Worm (Caenorhabditis elegans): ENCODE measurements around the gene tofu-6.

Gene tofu-6

DNA sequence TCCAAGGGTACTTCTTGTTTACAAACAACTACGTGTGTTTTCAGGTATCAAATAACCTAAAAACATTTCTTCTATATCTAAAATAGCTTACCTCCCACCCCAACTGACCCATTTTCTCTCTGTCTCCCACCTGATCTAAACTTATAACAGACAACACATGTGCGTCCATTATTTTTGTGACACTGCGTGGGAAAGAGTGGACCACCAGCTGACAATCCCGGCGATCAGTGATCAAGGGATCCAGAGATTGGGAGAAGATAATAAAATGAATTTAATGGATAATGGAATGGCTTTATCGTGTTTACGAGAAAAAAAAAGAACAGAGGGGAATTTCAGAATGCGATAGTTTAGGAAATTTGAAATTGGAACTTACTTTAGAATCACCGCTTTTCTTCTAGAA lies 28.2 kb downstream of the tofu-6 start:
- TF ChIP-seq Y95B8A.8 (GFP tag; IDR thresholded peaks at IDR 0.05) (no peak), nhr-80 (tag; optimal IDR thresholded peaks at IDR 0.05) (no peak), rpc-1 (optimal IDR thresholded peaks at IDR 0.05) (no peak), rpc-1 (tag; optimal IDR thresholded peaks at IDR 0.05) (no peak), attf-3 (GFP tag; conservative IDR thresholded peaks at IDR 0.05) (no peak), F55B11.4 (tag; optimal IDR thresholded peaks at IDR 0.05; ENCODE audit: borderline replicate concordance, insufficient read depth) (no peak), F37B4.10 (GFP tag; IDR thresholded peaks at IDR 0.05) (no peak), akir-1 (GFP tag; optimal IDR thresholded peaks at IDR 0.05) (no peak), chd-7 (tag; optimal IDR thresholded peaks at IDR 0.05) (no peak), bed-2 (GFP tag; IDR thresholded peaks at IDR 0.05) (no peak), madf-6 (GFP tag; IDR thresholded peaks at IDR 0.05) (no peak), repo-1 (tag; optimal IDR thresholded peaks at IDR 0.05) (no peak), egrh-3 (GFP tag; IDR thresholded peaks at IDR 0.05) (no peak), egl-44 (GFP tag; IDR thresholded peaks at IDR 0.05) (no peak)

DNA sequence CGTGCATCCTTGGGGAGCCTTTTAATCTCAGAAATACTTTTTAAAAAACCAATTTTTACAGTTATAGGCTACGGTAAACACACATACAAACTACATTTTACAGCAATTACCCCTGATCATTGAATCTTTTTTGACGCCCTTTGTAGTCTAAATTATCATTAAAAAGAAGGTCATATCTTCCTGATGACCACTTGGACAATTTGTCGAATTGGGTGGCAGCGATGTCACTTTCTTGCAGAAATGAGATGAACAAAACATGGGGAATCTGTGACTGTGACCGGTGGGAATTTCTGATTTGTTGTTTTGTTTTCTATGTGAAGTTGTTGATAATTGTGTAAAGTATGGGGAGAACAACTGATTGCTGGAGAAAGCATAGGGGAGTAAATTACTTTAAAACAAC lies 28.6 kb downstream of the tofu-6 start:
- TF ChIP-seq nhr-80 (tag; optimal IDR thresholded peaks at IDR 0.05) (no peak), B0035.1 (tag; optimal IDR thresholded peaks at IDR 0.05) (no peak), madf-3 (GFP tag; IDR thresholded peaks at IDR 0.05) (no peak), efl-1 (GFP tag; optimal IDR thresholded peaks at IDR 0.05) (no peak), fkh-3 (tag; optimal IDR thresholded peaks at IDR 0.05) (no peak), mel-28 (tag; optimal IDR thresholded peaks at IDR 0.05; ENCODE audit: borderline replicate concordance) (no peak), B0336.3 (GFP tag; IDR thresholded peaks at IDR 0.05) (no peak), snpc-3.4 (tag; optimal IDR thresholded peaks at IDR 0.05) (no peak), rcor-1 (GFP tag; IDR thresholded peaks at IDR 0.05) (no peak), F33H1.4 (GFP tag; IDR thresholded peaks at IDR 0.05) (no peak)

DNA sequence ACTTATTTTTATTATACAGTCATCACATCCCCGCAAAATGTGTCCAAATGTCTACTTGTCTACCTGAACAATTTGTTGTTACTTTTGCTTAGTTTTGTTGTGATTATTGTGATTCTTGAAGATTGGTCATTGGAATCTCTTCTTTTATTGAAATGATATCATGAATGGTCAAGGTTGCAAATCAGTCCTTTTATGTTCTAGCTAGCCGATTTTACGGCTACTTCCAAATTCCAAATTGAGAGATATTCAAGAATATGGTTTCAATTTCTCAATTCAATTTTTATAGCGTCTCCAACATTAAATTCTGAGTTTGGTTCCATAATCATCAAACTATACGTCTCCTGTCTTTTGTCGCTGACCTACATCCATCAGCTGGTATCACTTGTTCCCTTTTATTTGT lies 30.2 kb downstream of the tofu-6 start:
- no peak for TF ChIP-seq F39B2.1 (GFP tag; IDR thresholded peaks at IDR 0.05)

DNA sequence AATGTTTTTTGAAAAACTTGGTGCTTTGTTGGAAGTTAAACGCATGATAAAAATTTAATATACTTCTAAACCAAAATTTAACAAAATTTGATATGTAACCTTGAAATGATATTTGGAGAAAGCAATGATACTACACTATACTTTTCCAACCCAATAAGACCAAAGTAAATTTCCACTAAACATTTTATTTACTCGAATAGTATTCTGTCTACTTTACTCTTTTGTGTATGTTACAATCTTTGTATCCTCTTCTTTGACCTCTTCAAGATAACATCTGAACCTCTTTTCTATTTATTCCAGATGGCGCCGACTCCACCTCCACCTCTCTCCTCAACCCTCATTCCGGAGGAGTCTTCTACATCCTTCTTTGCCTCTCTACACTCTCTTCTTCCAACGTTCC lies 32.5 kb downstream of the tofu-6 start, which contains the start of gene dhs-5:
Gene dhs-5, plus strand, starts transcription at position 301 of the 400 bp plus-strand sequence.
- TF ChIP-seq lin-26 (GFP tag; IDR thresholded peaks at IDR 0.05) (no peak), hsf-1 (GFP tag; IDR thresholded peaks at IDR 0.05) (no peak), unc-130 (GFP tag; optimal IDR thresholded peaks at IDR 0.05) (no peak), C17E4.6 (GFP tag; IDR thresholded peaks at IDR 0.05) (no peak), snpc-1.1 (tag; optimal IDR thresholded peaks at IDR 0.05; ENCODE audit: insufficient read depth) (no peak), F49E8.2 (tag; optimal IDR thresholded peaks at IDR 0.05; ENCODE audit: insufficient read depth) (no peak), egrh-3 (GFP tag; IDR thresholded peaks at IDR 0.05) (no peak), lin-40 (tag; optimal IDR thresholded peaks at IDR 0.05) (no peak), unc-62 (GFP tag; optimal IDR thresholded peaks at IDR 0.05) (no peak), tlf-1 (GFP tag; optimal IDR thresholded peaks at IDR 0.05) (no peak), Y53G8AR.9 (GFP tag; conservative IDR thresholded peaks at IDR 0.05) (no peak), dpff-1 (tag; optimal IDR thresholded peaks at IDR 0.05) (no peak), aptf-2 (GFP tag; conservative IDR thresholded peaks at IDR 0.05) (no peak)

Measured in whole organism, young adult.